Worm (Caenorhabditis elegans) whole organism, late embryonic: ENCODE data around the gene F13A2.2.

Experiments
- C08G9.2 ChIP-seq: sonication (generic microtip); optimal IDR thresholded peaks from 2 replicates; lab custom pipeline; 2016; ENCODE audit warnings: mild to moderate bottlenecking, missing genetic modification characterization, moderate library complexity, missing compliant biosample characterization
- T23F11.4 ChIP-seq: fragments of 200-800 bp; sonication (Bioruptor generic); optimal IDR thresholded peaks from 2 replicates; lab custom pipeline; 2018; ENCODE audit warnings: mild to moderate bottlenecking, missing genetic modification characterization, missing compliant biosample characterization
- ceh-19 ChIP-seq: fragments of 200-800 bp; sonication (Bioruptor generic); optimal IDR thresholded peaks from 2 replicates; lab custom pipeline; 2018; ENCODE audit warnings: mild to moderate bottlenecking, missing genetic modification characterization, missing compliant biosample characterization
- ceh-31 ChIP-seq: sonication (generic microtip); optimal IDR thresholded peaks from 2 replicates; lab custom pipeline; 2016; ENCODE audit warnings: missing genetic modification characterization, missing compliant biosample characterization
- ceh-45 ChIP-seq: fragments of 200-800 bp; sonication (Bioruptor generic); IDR thresholded peaks from 2 replicates; pipeline ENCODE4 v1.3.6; 2022; ENCODE audit warnings: missing genetic modification reagents, missing genetic modification characterization, missing compliant biosample characterization
- dve-1 ChIP-seq: sonication (generic microtip); optimal IDR thresholded peaks from 2 replicates; lab custom pipeline; 2017; ENCODE audit warnings: antibody characterized with exemption, mild to moderate bottlenecking, missing genetic modification characterization, missing compliant biosample characterization
- hlh-6 ChIP-seq: sonication (generic microtip); optimal IDR thresholded peaks from 2 replicates; lab custom pipeline; 2016; ENCODE audit warnings: missing genotype, missing genetic modification characterization, missing compliant biosample characterization
- lim-6 ChIP-seq: sonication (generic microtip); optimal IDR thresholded peaks from 2 replicates; lab custom pipeline; 2016; ENCODE audit warnings: missing genetic modification characterization, missing compliant biosample characterization
- nfya-1 ChIP-seq: sonication (generic microtip); optimal IDR thresholded peaks from 2 replicates; lab custom pipeline; 2017; ENCODE audit warnings: missing genetic modification characterization, mild to moderate bottlenecking, missing compliant biosample characterization, antibody characterized with exemption, moderate library complexity
- pha-2 ChIP-seq: sonication (generic microtip); optimal IDR thresholded peaks from 2 replicates; lab custom pipeline; 2017; ENCODE audit warnings: mild to moderate bottlenecking, missing genetic modification characterization, missing compliant biosample characterization
- pha-4 ChIP-seq: fragments of 150-350 bp; optimal IDR thresholded peaks from 2 replicates; lab custom pipeline; 2018; ENCODE audit warnings: missing biosample characterization, missing genetic modification reagents, missing genetic modification characterization
- pqm-1 ChIP-seq: sonication (generic microtip); optimal IDR thresholded peaks from 2 replicates; lab custom pipeline; 2016; ENCODE audit warnings: missing genetic modification characterization, missing compliant biosample characterization
- tbx-2 ChIP-seq: sonication (generic microtip); optimal IDR thresholded peaks from 2 replicates; lab custom pipeline; 2016; ENCODE audit warnings: missing genetic modification characterization, missing compliant biosample characterization
- unc-55 ChIP-seq: sonication (generic microtip); optimal IDR thresholded peaks from 2 replicates; lab custom pipeline; 2017; ENCODE audit warnings: missing biosample characterization, missing genetic modification reagents, missing genetic modification characterization

ce11 chrV:4422127-4422526 is 37.7 kb upstream of the F13A2.2 start, which contains the start of gene skr-7:
- TF ChIP-seq ceh-19 (no peak), ceh-45 (GFP tag; lab: Robert Waterston, UW) (no peak), dve-1 (tag; lab: Kevin White, UChicago) (no peak), pqm-1 (tag; lab: Kevin White, UChicago) (no peak), tbx-2 (tag; lab: Kevin White, UChicago) (no peak), T23F11.4 (GFP tag; lab: Kevin White, UChicago) (no peak), unc-55 (no peak), C08G9.2 (tag; lab: Kevin White, UChicago) (no peak), pha-2 (tag; lab: Kevin White, UChicago) (no peak), lim-6 (tag; lab: Kevin White, UChicago) (no peak), nfya-1 (tag; lab: Kevin White, UChicago) (no peak), hlh-6 (no peak), pha-4 (tag; lab: Kevin White, UChicago) (no peak), ceh-31 (no peak)
